Worm (Caenorhabditis elegans): ENCODE measurements around the gene Y38H8A.12.
A peak's percentile ranks its signal among the peaks of the same experiment; 100 is the strongest.

The Y38H8A.12 gene

DNA sequence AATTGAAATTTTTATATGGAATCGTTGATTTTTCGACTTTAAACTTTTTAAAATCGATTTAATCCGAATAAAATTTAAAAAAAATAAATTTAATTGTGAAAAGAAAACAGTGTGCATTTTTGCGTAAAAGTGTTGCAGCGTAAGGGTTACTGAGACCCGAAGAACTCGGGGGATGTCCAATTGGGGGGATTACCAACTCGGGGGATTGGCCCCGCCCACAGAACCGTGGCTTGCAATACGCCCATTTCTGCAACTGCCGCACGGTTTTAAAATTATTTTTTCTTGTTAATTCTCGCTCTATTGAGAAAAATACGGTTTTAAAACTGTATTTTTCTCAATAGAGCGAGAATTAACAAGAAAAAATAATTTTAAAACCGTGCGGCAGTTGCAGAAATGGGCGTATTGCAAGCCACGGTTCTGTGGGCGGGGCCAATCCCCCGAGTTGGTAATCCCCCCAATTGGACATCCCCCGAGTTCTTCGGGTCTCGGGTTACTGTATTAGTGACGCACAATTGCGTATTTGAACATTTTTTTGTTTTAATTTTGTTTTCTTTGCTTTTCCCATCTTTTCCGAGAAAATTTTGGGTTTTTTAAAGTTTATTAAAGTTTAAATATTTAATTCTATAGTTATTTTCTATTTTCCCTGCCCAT lies 42.7 kb upstream of the Y38H8A.12 start:
- peak in 1 of 2 experiments; percentile 13 for TF ChIP-seq lsy-2 (tag; optimal IDR thresholded peaks at IDR 0.05)

DNA sequence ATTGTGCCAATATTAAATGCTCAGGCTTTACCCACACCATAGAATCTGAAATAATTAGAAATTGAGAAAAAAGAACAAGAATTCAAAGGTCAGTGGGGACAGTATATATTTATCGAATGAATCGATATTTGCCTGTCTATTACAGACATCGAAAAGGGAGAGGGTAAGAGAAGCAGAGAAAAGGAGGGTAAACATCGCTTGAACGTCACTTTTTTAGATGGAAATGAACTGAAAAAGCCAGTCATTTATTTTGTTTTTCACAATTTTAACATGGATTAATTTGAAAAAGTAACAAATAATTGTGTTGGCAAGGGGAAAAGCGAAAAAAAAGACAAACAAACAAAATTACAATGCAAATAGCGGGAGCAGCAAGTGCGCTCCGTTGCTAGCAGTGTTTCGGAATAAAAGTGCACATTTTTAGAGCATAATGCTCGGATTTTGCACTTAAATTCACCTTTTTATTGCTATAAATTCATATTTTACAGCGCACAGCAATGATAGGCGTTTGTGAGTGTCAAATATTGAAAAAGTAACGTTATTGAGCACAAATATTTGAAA lies 42.1 kb upstream of the Y38H8A.12 start, which contains the start of gene tbc-9:
Gene tbc-9, minus strand, starts transcription at position 51 of the 558 bp plus-strand sequence.
- TF ChIP-seq unc-30 (tag; optimal IDR thresholded peaks at IDR 0.05): no peak
- no peak for TF ChIP-seq ets-5 (GFP tag; IDR thresholded peaks at IDR 0.05)
- peak in 1 of 3 experiments; percentile 5 for TF ChIP-seq dpl-1 (GFP tag; optimal IDR thresholded peaks at IDR 0.05)
- TF ChIP-seq hlh-4 (tag; optimal IDR thresholded peaks at IDR 0.05): no peak

- TF ChIP-seq efl-1 (optimal IDR thresholded peaks at IDR 0.05) (no peak), efl-1 (GFP tag; optimal IDR thresholded peaks at IDR 0.05 in 1 of 2) (peak in 1 of 2 experiments; percentile 90), elt-3 (tag; optimal IDR thresholded peaks at IDR 0.05) (no peak)
Observed at ce11 chrIV:13493719-13494118, 32.9 kb upstream of the Y38H8A.12 start.

- TF ChIP-seq swsn-7 (tag; optimal IDR thresholded peaks at IDR 0.05): no peak
- no peak for TF ChIP-seq ceh-8 (GFP tag; optimal IDR thresholded peaks at IDR 0.05)
- TF ChIP-seq irx-1 (tag; optimal IDR thresholded peaks at IDR 0.05): no peak
- TF ChIP-seq ceh-63 (GFP tag; optimal IDR thresholded peaks at IDR 0.05): no peak
Observed at ce11 chrIV:13492271-13492670, 31.5 kb upstream of the Y38H8A.12 start, which contains the start of gene Y45F10A.7. TSS of gene Y45F10A.7 (plus strand) at chrIV:13492571.

ce11 chrIV:13487596-13487995 lies 26.8 kb upstream of the Y38H8A.12 start:
- no peak for TF ChIP-seq grh-1 (GFP tag; IDR thresholded peaks at IDR 0.05)
- no peak for TF ChIP-seq ztf-11 (tag; optimal IDR thresholded peaks at IDR 0.05)
- TF ChIP-seq nhr-85 (tag): peak; percentile 1
- no peak for TF ChIP-seq ceh-82 (tag; optimal IDR thresholded peaks at IDR 0.05)
- TF ChIP-seq alr-1 (tag; optimal IDR thresholded peaks at IDR 0.05; ENCODE audit: borderline replicate concordance): no peak
- TF ChIP-seq mep-1 (tag; optimal IDR thresholded peaks at IDR 0.05): no peak

DNA sequence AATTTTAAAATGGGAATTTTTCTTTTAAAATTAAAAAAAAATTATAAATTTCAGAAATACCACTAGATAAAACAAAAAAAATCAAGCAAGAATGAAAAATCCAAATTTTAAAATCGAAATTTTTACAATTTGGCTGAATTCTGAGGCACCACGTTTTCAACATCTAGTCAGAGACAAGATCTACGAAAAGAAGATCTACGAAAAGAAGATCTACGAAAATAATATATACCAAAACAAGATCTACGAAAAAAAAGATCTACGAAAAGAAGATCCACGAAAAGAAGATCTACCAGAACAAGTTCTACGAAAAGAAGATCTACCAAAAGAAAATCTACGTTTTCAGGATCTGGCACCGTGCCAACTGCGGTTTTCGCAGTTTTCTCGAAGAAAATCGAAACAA lies 26.2 kb upstream of the Y38H8A.12 start:
- TF ChIP-seq ztf-11 (tag; optimal IDR thresholded peaks at IDR 0.05) (peak in 1 of 2 experiments; percentile 56), lir-3 (tag; optimal IDR thresholded peaks at IDR 0.05; ENCODE audit: poor library complexity) (peak; percentile 74), skn-1 (tag; optimal IDR thresholded peaks at IDR 0.05) (no peak), nhr-20 (tag; optimal IDR thresholded peaks at IDR 0.05) (peak; percentile 8), nhr-19 (GFP tag; conservative IDR thresholded peaks at IDR 0.05) (peak; percentile 13; the same call in 1 of the 2 replicates), nhr-85 (tag) (no peak), pax-3 (tag; optimal IDR thresholded peaks at IDR 0.05) (peak; percentile 15), nhr-71 (tag; optimal IDR thresholded peaks at IDR 0.05) (peak; percentile 48), unc-98 (GFP tag; IDR thresholded peaks at IDR 0.05) (peak; percentile 26; the same call in 1 of the 2 replicates), lin-13 (GFP tag; optimal IDR thresholded peaks at IDR 0.05) (no peak), efl-1 (optimal IDR thresholded peaks at IDR 0.05) (peak; percentile 15 to 37), efl-1 (GFP tag; optimal IDR thresholded peaks at IDR 0.05 in 1 of 2) (peak in 1 of 2 experiments; percentile 24), ceh-88 (GFP tag; IDR thresholded peaks at IDR 0.05) (0 out of 2 replicates have a peak, but pooled peaks have one; percentile 16), dsc-1 (tag; optimal IDR thresholded peaks at IDR 0.05) (peak; percentile 3), hlh-4 (tag; optimal IDR thresholded peaks at IDR 0.05) (no peak), egl-13 (tag; optimal IDR thresholded peaks at IDR 0.05) (no peak), nhr-47 (tag; optimal IDR thresholded peaks at IDR 0.05) (peak; percentile 55), nhr-90 (tag; optimal IDR thresholded peaks at IDR 0.05; ENCODE audit: poor library complexity) (peak; percentile 30), tbx-2 (tag; optimal IDR thresholded peaks at IDR 0.05) (peak; percentile 10), xbp-1 (tag; optimal IDR thresholded peaks at IDR 0.05) (peak; percentile 5)
